Worm (Caenorhabditis elegans) whole organism, L1 larva: ENCODE results near the gene R11H6.5.
A peak's percentile ranks its signal among the peaks of the same experiment; 100 is the strongest.

ENCODE experiments used
- C04F5.9 ChIP-seq: sonication (generic microtip); optimal IDR thresholded peaks from 2 replicates; lab custom pipeline; 2016; ENCODE audit warnings: missing genetic modification characterization, missing compliant biosample characterization
- F16B12.6 ChIP-seq: fragments of 150-350 bp; optimal IDR thresholded peaks from 2 replicates; lab custom pipeline; 2014; ENCODE audit warnings: missing biosample characterization, missing genetic modification characterization
- Y116A8C.19 ChIP-seq: sonication (generic microtip); optimal IDR thresholded peaks from 2 replicates; lab custom pipeline; 2016; ENCODE audit warnings: missing compliant biosample characterization, missing genetic modification characterization, borderline replicate concordance
- aha-1 ChIP-seq: fragments of 150-350 bp; optimal IDR thresholded peaks from 2 replicates; lab custom pipeline; 2014; ENCODE audit warnings: missing biosample characterization, missing genetic modification characterization
- alr-1 ChIP-seq: fragments of 200-800 bp; sonication (Bioruptor generic); optimal IDR thresholded peaks from 2 replicates; lab custom pipeline; 2018; ENCODE audit warnings: borderline replicate concordance, mild to moderate bottlenecking, missing genetic modification characterization, missing compliant biosample characterization
- aly-2 ChIP-seq: fragments of 150-350 bp; optimal IDR thresholded peaks from 2 replicates; lab custom pipeline; 2014; ENCODE audit warnings: missing biosample characterization, missing genetic modification characterization
- ama-1 ChIP-seq: fragments of 150-350 bp; optimal IDR thresholded peaks from 2 replicates; lab custom pipeline; 2014
- ceh-63 ChIP-seq: fragments of 200-800 bp; sonication (Bioruptor generic); optimal IDR thresholded peaks from 2 replicates; lab custom pipeline; 2018; ENCODE audit warnings: mild to moderate bottlenecking, missing genetic modification characterization, missing compliant biosample characterization
- ceh-8 ChIP-seq: fragments of 200-800 bp; sonication (Bioruptor generic); optimal IDR thresholded peaks from 2 replicates; lab custom pipeline; 2018; ENCODE audit warnings: mild to moderate bottlenecking, missing genetic modification characterization, moderate library complexity, missing compliant biosample characterization
- ceh-82 ChIP-seq, 3 experiments: fragments of 150-350 bp in 1 of 3; sonication (generic microtip) in 2 of 3; optimal IDR thresholded peaks; 2 replicates each; lab custom pipeline; 2014 to 2017; ENCODE audit warnings: missing biosample characterization in 3 of 3, missing genetic modification characterization in 3 of 3
- ceh-88 ChIP-seq: fragments of 200-800 bp; sonication (Bioruptor generic); IDR thresholded peaks from 2 replicates; pipeline ENCODE4 v1.3.6; 2022; ENCODE audit warnings: missing genetic modification characterization, missing compliant biosample characterization
- ceh-90 ChIP-seq: sonication (generic microtip); optimal IDR thresholded peaks from 2 replicates; lab custom pipeline; 2016; ENCODE audit warnings: missing genetic modification characterization, missing compliant biosample characterization
- ces-1 ChIP-seq: fragments of 150-350 bp; optimal IDR thresholded peaks from 2 replicates; lab custom pipeline; 2014; ENCODE audit warnings: missing biosample characterization, missing genetic modification reagents, missing genetic modification characterization
- dpl-1 ChIP-seq, 3 experiments: fragments of 150-350 bp in 2 of 3; sonication (generic microtip) in 1 of 3; optimal IDR thresholded peaks; 2 replicates each; lab custom pipeline; 2014 to 2017; ENCODE audit warnings: missing biosample characterization in 3 of 3, missing genetic modification characterization in 3 of 3, missing genetic modification reagents in 3 of 3
- efl-1 ChIP-seq, 4 experiments: fragments of 150-350 bp; optimal IDR thresholded peaks in 3 of 4; peaks in 1 of 4; 1 replicate in 1 of 4; 2 replicates in 3 of 4; lab custom pipeline; 2014; ENCODE audit warnings: missing biosample characterization in 2 of 4, missing genetic modification characterization in 2 of 4, missing genetic modification reagents in 2 of 4
- ets-5 ChIP-seq: fragments of 200-800 bp; sonication (Bioruptor generic); IDR thresholded peaks from 2 replicates; pipeline ENCODE4 v1.3.6; 2022; ENCODE audit warnings: missing genetic modification characterization, missing compliant biosample characterization
- fkh-10 ChIP-seq: sonication (generic microtip); optimal IDR thresholded peaks from 2 replicates; lab custom pipeline; 2017; ENCODE audit warnings: missing biosample characterization, missing genetic modification reagents, missing genetic modification characterization
- fkh-4 ChIP-seq: sonication (generic microtip); optimal IDR thresholded peaks from 2 replicates; lab custom pipeline; 2016; ENCODE audit warnings: missing compliant biosample characterization, missing genetic modification characterization, borderline replicate concordance
- fkh-8 ChIP-seq: sonication (generic microtip); optimal IDR thresholded peaks from 2 replicates; lab custom pipeline; 2016; ENCODE audit warnings: mild to moderate bottlenecking, missing genetic modification characterization, missing compliant biosample characterization
- fos-1 ChIP-seq: fragments of 150-350 bp; optimal IDR thresholded peaks from 2 replicates; lab custom pipeline; 2014; ENCODE audit warnings: missing biosample characterization, missing genetic modification characterization
- hlh-17 ChIP-seq: fragments of 200-800 bp; sonication (Bioruptor generic); optimal IDR thresholded peaks from 2 replicates; lab custom pipeline; 2018; ENCODE audit warnings: missing genetic modification characterization, mild to moderate bottlenecking, missing compliant biosample characterization, moderate library complexity, borderline replicate concordance
- hlh-4 ChIP-seq: sonication (generic microtip); optimal IDR thresholded peaks from 2 replicates; lab custom pipeline; 2016; ENCODE audit warnings: mild to moderate bottlenecking, missing genetic modification characterization, missing compliant biosample characterization
- hpl-2 ChIP-seq: fragments of 150-350 bp; optimal IDR thresholded peaks from 2 replicates; lab custom pipeline; 2014; ENCODE audit warnings: missing biosample characterization, missing genetic modification reagents, missing genetic modification characterization
- irx-1 ChIP-seq: sonication (generic microtip); optimal IDR thresholded peaks from 2 replicates; lab custom pipeline; 2016; ENCODE audit warnings: missing genetic modification characterization, missing compliant biosample characterization
- isw-1 ChIP-seq: fragments of 200-800 bp; sonication (Bioruptor generic); IDR thresholded peaks from 2 replicates; pipeline ENCODE4 v1.3.6; 2022; ENCODE audit warnings: missing genetic modification characterization, missing compliant biosample characterization
- lin-13 ChIP-seq: fragments of 150-350 bp; optimal IDR thresholded peaks from 2 replicates; lab custom pipeline; 2014; ENCODE audit warnings: missing biosample characterization, missing genetic modification reagents, missing genetic modification characterization
- lin-15B ChIP-seq: fragments of 150-350 bp; sonication (generic microtip); optimal IDR thresholded peaks from 3 replicates; lab custom pipeline; 2014; ENCODE audit warnings: missing biosample characterization, missing genetic modification characterization
- lir-3 ChIP-seq: sonication (generic microtip); optimal IDR thresholded peaks from 2 replicates; lab custom pipeline; 2016; ENCODE audit warnings: mild to moderate bottlenecking, missing genetic modification characterization, moderate library complexity, missing compliant biosample characterization; ENCODE audit not compliant: poor library complexity
- lsy-2 ChIP-seq, 2 experiments: fragments of 150-350 bp; optimal IDR thresholded peaks; 2 replicates each; lab custom pipeline; 2014; ENCODE audit warnings: missing biosample characterization in 2 of 2, missing genetic modification characterization in 2 of 2
- mdl-1 ChIP-seq, 2 experiments: fragments of 150-350 bp; optimal IDR thresholded peaks; 2 replicates each; lab custom pipeline; 2014 to 2017; ENCODE audit warnings: missing biosample characterization in 2 of 2, missing genetic modification characterization in 2 of 2, inconsistent platforms in 1 of 2
- nhr-11 ChIP-seq: fragments of 150-350 bp; optimal IDR thresholded peaks from 2 replicates; lab custom pipeline; 2014; ENCODE audit warnings: missing biosample characterization, missing genetic modification characterization
- nhr-12 ChIP-seq: sonication (generic microtip); optimal IDR thresholded peaks from 2 replicates; lab custom pipeline; 2017; ENCODE audit warnings: missing biosample characterization, missing genetic modification characterization
- nhr-237 ChIP-seq: fragments of 150-350 bp; optimal IDR thresholded peaks from 2 replicates; lab custom pipeline; 2014; ENCODE audit warnings: missing biosample characterization, missing genetic modification characterization
- nhr-28 ChIP-seq: fragments of 150-350 bp; optimal IDR thresholded peaks from 2 replicates; lab custom pipeline; 2014; ENCODE audit warnings: missing biosample characterization, missing genetic modification characterization
- nhr-76 ChIP-seq: sonication (generic microtip); optimal IDR thresholded peaks from 2 replicates; lab custom pipeline; 2017; ENCODE audit warnings: missing biosample characterization, missing genetic modification characterization
- nhr-84 ChIP-seq: sonication (generic microtip); optimal IDR thresholded peaks from 2 replicates; lab custom pipeline; 2017; ENCODE audit warnings: missing biosample characterization, missing genetic modification characterization
- nhr-85 ChIP-seq: sonication (generic microtip); peaks from one replicate; lab custom pipeline; 2016; ENCODE audit warnings: missing genetic modification characterization, inconsistent platforms, missing compliant biosample characterization
- nhr-90 ChIP-seq: sonication (generic microtip); optimal IDR thresholded peaks from 2 replicates; lab custom pipeline; 2016; ENCODE audit warnings: mild to moderate bottlenecking, missing genetic modification characterization, missing compliant biosample characterization; ENCODE audit not compliant: poor library complexity
- pag-3 ChIP-seq: sonication (generic microtip); optimal IDR thresholded peaks from 2 replicates; lab custom pipeline; 2017; ENCODE audit warnings: missing genetic modification characterization, mild to moderate bottlenecking, missing compliant biosample characterization, antibody characterized with exemption, borderline replicate concordance; ENCODE audit not compliant: insufficient read depth
- pax-3 ChIP-seq: fragments of 200-800 bp; sonication (Bioruptor generic); optimal IDR thresholded peaks from 2 replicates; lab custom pipeline; 2018; ENCODE audit warnings: mild to moderate bottlenecking, missing genetic modification characterization, moderate library complexity, missing compliant biosample characterization
- pqm-1 ChIP-seq: sonication (generic microtip); optimal IDR thresholded peaks from 3 replicates; lab custom pipeline; 2017; ENCODE audit warnings: missing biosample characterization, missing genetic modification characterization
- rnt-1 ChIP-seq: sonication (generic microtip); optimal IDR thresholded peaks from 2 replicates; lab custom pipeline; 2016; ENCODE audit warnings: mild to moderate bottlenecking, missing genetic modification characterization, moderate library complexity, missing compliant biosample characterization
- snpc-4 ChIP-seq: fragments of 150-350 bp; optimal IDR thresholded peaks from 2 replicates; lab custom pipeline; 2014; ENCODE audit warnings: missing biosample characterization, missing genetic modification characterization
- sox-4 ChIP-seq: sonication (generic microtip); optimal IDR thresholded peaks from 2 replicates; lab custom pipeline; 2016; ENCODE audit warnings: missing genetic modification characterization, missing compliant biosample characterization
- sptf-1 ChIP-seq: fragments of 150-350 bp; optimal IDR thresholded peaks from 2 replicates; lab custom pipeline; 2014; ENCODE audit warnings: missing biosample characterization, missing genetic modification characterization
- sup-37 ChIP-seq: fragments of 200-800 bp; sonication (Bioruptor generic); optimal IDR thresholded peaks from 2 replicates; lab custom pipeline; 2018; ENCODE audit warnings: mild to moderate bottlenecking, missing genetic modification characterization, missing compliant biosample characterization
- swsn-7 ChIP-seq: sonication (generic microtip); optimal IDR thresholded peaks from 2 replicates; lab custom pipeline; 2016; ENCODE audit warnings: missing genetic modification characterization, missing compliant biosample characterization
- tbx-2 ChIP-seq: sonication (generic microtip); optimal IDR thresholded peaks from 2 replicates; lab custom pipeline; 2016; ENCODE audit warnings: missing genetic modification characterization, missing compliant biosample characterization
- unc-30 ChIP-seq: sonication (generic microtip); optimal IDR thresholded peaks from 2 replicates; lab custom pipeline; 2017; ENCODE audit warnings: missing biosample characterization, missing genetic modification characterization
- unc-62 ChIP-seq: fragments of 150-350 bp; optimal IDR thresholded peaks from 2 replicates; lab custom pipeline; 2014; ENCODE audit warnings: missing biosample characterization, missing genetic modification reagents, missing genetic modification characterization
- unc-86 ChIP-seq: sonication (generic microtip); optimal IDR thresholded peaks from 2 replicates; lab custom pipeline; 2016; ENCODE audit warnings: missing genetic modification characterization, missing compliant biosample characterization
- unc-98 ChIP-seq: fragments of 200-800 bp; sonication (Bioruptor generic); IDR thresholded peaks from 2 replicates; pipeline ENCODE4 v1.3.6; 2022; ENCODE audit warnings: missing genetic modification characterization, missing compliant biosample characterization
- zip-4 ChIP-seq: fragments of 200-800 bp; sonication (Bioruptor generic); optimal IDR thresholded peaks from 2 replicates; lab custom pipeline; 2018; ENCODE audit warnings: mild to moderate bottlenecking, missing genetic modification characterization, moderate library complexity, missing compliant biosample characterization

The R11H6.5 gene

ce11 chrV:14612168-14612567, at the start of gene R11H6.5, which contains the start of gene ccnk-1:
Gene R11H6.5, minus strand, starts transcription at chrV:14612222.
Gene ccnk-1, plus strand, starts transcription at chrV:14612548.
- TF ChIP-seq unc-98 (GFP tag; lab: Robert Waterston, UW) (no peak), aha-1 (tag; lab: Kevin White, UChicago) (no peak), Y116A8C.19 (no peak), irx-1 (no peak), zip-4 (GFP tag; lab: Kevin White, UChicago) (no peak), fos-1 (tag; lab: Kevin White, UChicago) (peak; percentile 12), lin-15B (peak; percentile 7), dpl-1 (GFP tag; optimal IDR thresholded peaks at IDR 0.05; lab: Kevin White, UChicago) (peak; percentile 38 to 73 (median 51)), ceh-88 (no peak), nhr-11 (tag; lab: Kevin White, UChicago) (no peak), lin-13 (GFP tag; lab: Kevin White, UChicago) (no peak), fkh-10 (GFP tag; lab: Kevin White, UChicago) (no peak), ets-5 (GFP tag; lab: Robert Waterston, UW) (no peak), hlh-17 (GFP tag; lab: Kevin White, UChicago) (no peak), F16B12.6 (tag; lab: Kevin White, UChicago) (peak; percentile 85), ceh-8 (GFP tag; lab: Kevin White, UChicago) (no peak), swsn-7 (tag; lab: Kevin White, UChicago) (peak; percentile 36), unc-86 (tag; lab: Kevin White, UChicago) (no peak), hlh-4 (no peak), tbx-2 (peak; percentile 31), snpc-4 (tag; lab: Kevin White, UChicago) (no peak), ceh-90 (no peak), sox-4 (no peak), pag-3 (tag; lab: Kevin White, UChicago) (no peak), hpl-2 (GFP tag; lab: Kevin White, UChicago) (no peak), isw-1 (GFP tag; lab: Robert Waterston, UW) (no peak), sptf-1 (no peak), ceh-82 (tag; optimal IDR thresholded peaks at IDR 0.05; lab: Kevin White, UChicago) (peak in 1 of 3 experiments; percentile 18), nhr-90 (tag; lab: Kevin White, UChicago) (no peak), ces-1 (no peak), lir-3 (tag; lab: Kevin White, UChicago) (no peak), nhr-76 (no peak), nhr-237 (no peak), nhr-28 (tag; lab: Kevin White, UChicago) (no peak), ama-1 (no peak), unc-62 (GFP tag; lab: Kevin White, UChicago) (no peak), efl-1 (optimal IDR thresholded peaks at IDR 0.05; lab: Kevin White, UChicago) (peak; percentile 60 to 61), efl-1 (GFP tag; optimal IDR thresholded peaks at IDR 0.05 in 1 of 2; lab: Kevin White, UChicago) (peak; percentile 67 to 95), nhr-84 (no peak), nhr-12 (tag; lab: Kevin White, UChicago) (no peak), C04F5.9 (tag; lab: Kevin White, UChicago) (no peak), fkh-8 (tag; lab: Kevin White, UChicago) (no peak), sup-37 (GFP tag; lab: Kevin White, UChicago) (no peak), nhr-85 (tag; lab: Kevin White, UChicago) (no peak), mdl-1 (tag; optimal IDR thresholded peaks at IDR 0.05; lab: Kevin White, UChicago) (peak in 1 of 2 experiments; percentile 23), pqm-1 (tag; lab: Kevin White, UChicago) (no peak), ceh-63 (GFP tag; lab: Kevin White, UChicago) (no peak), lsy-2 (tag; optimal IDR thresholded peaks at IDR 0.05; lab: Kevin White, UChicago) (peak; percentile 97 to 99), alr-1 (no peak), pax-3 (tag; lab: Kevin White, UChicago) (no peak), unc-30 (tag; lab: Kevin White, UChicago) (no peak), aly-2 (tag; lab: Kevin White, UChicago) (no peak), rnt-1 (tag; lab: Kevin White, UChicago) (peak; percentile 40), fkh-4 (tag; lab: Kevin White, UChicago) (no peak)
